Worm (Caenorhabditis elegans): Measurements from ENCODE around the gene Y57G11C.3.

Gene Y57G11C.3

DNA sequence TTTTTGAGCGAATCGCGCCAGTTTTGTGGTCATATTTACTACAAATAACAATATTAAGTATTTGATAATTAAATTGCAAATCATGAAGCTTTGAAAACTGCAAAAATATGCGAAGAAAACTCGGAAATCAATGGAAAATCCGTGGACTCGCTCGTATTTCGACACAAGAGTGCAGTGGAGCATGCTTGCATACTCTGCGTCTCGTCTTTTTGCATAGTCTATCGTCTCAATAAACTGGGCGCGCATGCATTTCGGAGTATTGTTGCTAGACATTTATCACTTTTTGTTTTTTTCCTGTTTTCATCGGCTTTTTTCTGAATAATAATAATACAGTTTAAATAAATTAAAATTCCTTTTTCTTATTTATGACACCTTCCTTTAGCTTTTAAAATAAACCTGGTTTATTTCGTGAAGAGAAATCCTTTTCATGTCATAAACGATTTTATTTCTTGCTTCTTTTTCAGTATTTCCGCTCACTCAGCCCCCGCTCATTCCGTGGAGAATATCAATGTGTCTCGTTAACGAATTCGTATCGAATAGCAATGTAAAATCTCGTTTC lies at the start of gene Y57G11C.3, which contains the start of gene mrps-7:
Y57G11C.3 (plus strand) TSS at position 509 of the 559 bp plus-strand sequence.
mrps-7 (minus strand) TSS at position 38 of the 559 bp plus-strand sequence.
- TF ChIP-seq egl-27 (tag; optimal IDR thresholded peaks at IDR 0.05), result peak; percentile 15
- TF ChIP-seq nhr-12 (tag; optimal IDR thresholded peaks at IDR 0.05), result no peak
- TF ChIP-seq fos-1 (tag; optimal IDR thresholded peaks at IDR 0.05), result no peak
- TF ChIP-seq nhr-67 (tag; optimal IDR thresholded peaks at IDR 0.05), result no peak
- no peak for TF ChIP-seq mdl-1 (tag; optimal IDR thresholded peaks at IDR 0.05)
- no peak for TF ChIP-seq zag-1 (tag; optimal IDR thresholded peaks at IDR 0.05)
- TF ChIP-seq lin-15B (tag; optimal IDR thresholded peaks at IDR 0.05), result peak; percentile 98
- TF ChIP-seq elt-3 (tag; optimal IDR thresholded peaks at IDR 0.05), result no peak
- TF ChIP-seq snpc-4 (tag; optimal IDR thresholded peaks at IDR 0.05), result peak; percentile 84
- TF ChIP-seq pha-4 (tag; optimal IDR thresholded peaks at IDR 0.05), result peak; percentile 96
- TF ChIP-seq elt-1 (tag; optimal IDR thresholded peaks at IDR 0.05), result peak; percentile 68
- TF ChIP-seq daf-12 (tag; optimal IDR thresholded peaks at IDR 0.05), result no peak
- peak; percentile 93 for TF ChIP-seq nhr-25 (tag; optimal IDR thresholded peaks at IDR 0.05)
- peak; percentile 94 for TF ChIP-seq nhr-23 (tag; optimal IDR thresholded peaks at IDR 0.05)
- peak in 1 of 2 experiments; percentile 38 for TF ChIP-seq eor-1 (tag; optimal IDR thresholded peaks at IDR 0.05)
- peak; percentile 93 for TF ChIP-seq skn-1 (tag; optimal IDR thresholded peaks at IDR 0.05)
- no peak for TF ChIP-seq ceh-9 (tag; optimal IDR thresholded peaks at IDR 0.05)
- peak; percentile 87 for TF ChIP-seq lin-39 (tag; optimal IDR thresholded peaks at IDR 0.05)
- peak; percentile 68 for TF ChIP-seq nhr-11 (tag; optimal IDR thresholded peaks at IDR 0.05)
- TF ChIP-seq aly-2 (tag; optimal IDR thresholded peaks at IDR 0.05), result peak; percentile 12
- TF ChIP-seq ceh-82 (tag; optimal IDR thresholded peaks at IDR 0.05), result peak; percentile 84
- peak; percentile 45 for TF ChIP-seq fkh-10 (GFP tag; optimal IDR thresholded peaks at IDR 0.05)
- TF ChIP-seq elt-2 (tag; optimal IDR thresholded peaks at IDR 0.05), result peak; percentile 60
- TF ChIP-seq ceh-28 (tag; optimal IDR thresholded peaks at IDR 0.05), result peak; percentile 80
- TF ChIP-seq ztf-11 (tag; optimal IDR thresholded peaks at IDR 0.05), result no peak
- peak; percentile 59 for TF ChIP-seq nhr-77 (tag; optimal IDR thresholded peaks at IDR 0.05)
- peak; percentile 1 for TF ChIP-seq ztf-4 (tag; optimal IDR thresholded peaks at IDR 0.05)
- peak; percentile 72 for TF ChIP-seq jun-1 (tag; optimal IDR thresholded peaks at IDR 0.05)
- no peak for TF ChIP-seq sea-2 (GFP tag; optimal IDR thresholded peaks at IDR 0.05)
- TF ChIP-seq lsy-12 (tag; optimal IDR thresholded peaks at IDR 0.05), result peak; percentile 82
- peak; percentile 7 for TF ChIP-seq ZK546.5 (tag; optimal IDR thresholded peaks at IDR 0.05)
- TF ChIP-seq nhr-43 (tag; optimal IDR thresholded peaks at IDR 0.05; ENCODE audit: poor library complexity, severe bottlenecking), result peak; percentile 86
- peak; percentile 88 for TF ChIP-seq pqm-1 (tag; optimal IDR thresholded peaks at IDR 0.05)
- TF ChIP-seq fkh-2 (tag; optimal IDR thresholded peaks at IDR 0.05), result no peak
- TF ChIP-seq nfya-1 (tag; optimal IDR thresholded peaks at IDR 0.05; ENCODE audit: insufficient read depth), result peak; percentile 94
- no peak for TF ChIP-seq ceh-16 (tag; optimal IDR thresholded peaks at IDR 0.05)
- no peak for TF ChIP-seq mml-1 (tag; optimal IDR thresholded peaks at IDR 0.05)
- peak; percentile 98 for TF ChIP-seq R02D3.7 (tag; optimal IDR thresholded peaks at IDR 0.05)
- TF ChIP-seq egl-5 (tag; optimal IDR thresholded peaks at IDR 0.05), result peak; percentile 95
- TF ChIP-seq unc-62 (GFP tag; optimal IDR thresholded peaks at IDR 0.05), result peak; percentile 62
- no peak for TF ChIP-seq nhr-237 (tag; optimal IDR thresholded peaks at IDR 0.05)
- TF ChIP-seq ama-1 (optimal IDR thresholded peaks at IDR 0.05), result peak; percentile 64
- peak; percentile 60 for TF ChIP-seq tbx-2 (tag; optimal IDR thresholded peaks at IDR 0.05)
- no peak for TF ChIP-seq unc-39 (tag; optimal IDR thresholded peaks at IDR 0.05)
- no peak for TF ChIP-seq nhr-28 (tag; optimal IDR thresholded peaks at IDR 0.05)
- TF ChIP-seq hmg-11 (tag; optimal IDR thresholded peaks at IDR 0.05), result peak; percentile 82
- TF ChIP-seq nhr-76 (tag; optimal IDR thresholded peaks at IDR 0.05), result no peak
